Worm (Caenorhabditis elegans) whole organism, L2 larva: Measurements from ENCODE around the gene zer-1.
A peak's percentile ranks its signal among the peaks of the same experiment; 100 is the strongest.

Source experiments
- C34F6.9 ChIP-seq: fragments of 150-350 bp; optimal IDR thresholded peaks from 2 replicates; lab custom pipeline; 2014; ENCODE audit warnings: missing biosample characterization, missing genetic modification characterization
- F13H6.1 ChIP-seq: sonication (generic microtip); optimal IDR thresholded peaks from 2 replicates; lab custom pipeline; 2016; ENCODE audit warnings: missing genetic modification characterization, missing compliant biosample characterization
- R02D3.7 ChIP-seq: fragments of 150-350 bp; optimal IDR thresholded peaks from 2 replicates; lab custom pipeline; 2014; ENCODE audit warnings: missing biosample characterization, missing genetic modification characterization
- Y55F3AM.14 ChIP-seq: fragments of 200-800 bp; sonication (Bioruptor generic); optimal IDR thresholded peaks from 2 replicates; lab custom pipeline; 2018; ENCODE audit warnings: mild to moderate bottlenecking, missing genetic modification characterization, missing compliant biosample characterization
- alr-1 ChIP-seq: fragments of 150-350 bp; optimal IDR thresholded peaks from 2 replicates; lab custom pipeline; 2014; ENCODE audit warnings: missing biosample characterization, missing genetic modification characterization
- aly-2 ChIP-seq: fragments of 150-350 bp; optimal IDR thresholded peaks from 2 replicates; lab custom pipeline; 2014; ENCODE audit warnings: missing biosample characterization, missing genetic modification characterization
- ama-1 ChIP-seq: fragments of 150-350 bp; optimal IDR thresholded peaks from 2 replicates; lab custom pipeline; 2018; ENCODE audit warnings: inconsistent platforms
- blmp-1 ChIP-seq: sonication (generic microtip); optimal IDR thresholded peaks from 2 replicates; lab custom pipeline; 2017; ENCODE audit warnings: missing genetic modification characterization, mild to moderate bottlenecking, missing compliant biosample characterization, antibody characterized with exemption, moderate library complexity; ENCODE audit not compliant: insufficient read depth
- ceh-16 ChIP-seq: fragments of 150-350 bp; optimal IDR thresholded peaks from 2 replicates; lab custom pipeline; 2014; ENCODE audit warnings: missing biosample characterization, missing genetic modification characterization
- crh-2 ChIP-seq: sonication (generic microtip); optimal IDR thresholded peaks from 2 replicates; lab custom pipeline; 2017; ENCODE audit warnings: missing biosample characterization, missing genetic modification characterization
- dmd-4 ChIP-seq: sonication (generic microtip); optimal IDR thresholded peaks from 2 replicates; lab custom pipeline; 2017; ENCODE audit warnings: missing biosample characterization, missing genetic modification characterization
- egl-27 ChIP-seq: sonication (generic microtip); optimal IDR thresholded peaks from 3 replicates; lab custom pipeline; 2017; ENCODE audit warnings: missing biosample characterization, missing genetic modification reagents, missing genetic modification characterization
- elt-1 ChIP-seq: fragments of 150-350 bp; optimal IDR thresholded peaks from 2 replicates; lab custom pipeline; 2014; ENCODE audit warnings: missing biosample characterization, missing genetic modification characterization
- elt-3 ChIP-seq: sonication (generic microtip); optimal IDR thresholded peaks from 2 replicates; lab custom pipeline; 2017; ENCODE audit warnings: missing biosample characterization, missing genetic modification characterization
- fos-1 ChIP-seq: fragments of 150-350 bp; optimal IDR thresholded peaks from 2 replicates; lab custom pipeline; 2014; ENCODE audit warnings: missing biosample characterization, missing genetic modification characterization
- gmeb-1 ChIP-seq: fragments of 150-350 bp; optimal IDR thresholded peaks from 2 replicates; lab custom pipeline; 2014; ENCODE audit warnings: missing biosample characterization, missing genetic modification characterization
- lin-11 ChIP-seq: fragments of 150-350 bp; sonication (generic microtip); optimal IDR thresholded peaks from 2 replicates; lab custom pipeline; 2014; ENCODE audit warnings: missing biosample characterization, missing genetic modification characterization, inconsistent platforms, mixed read lengths
- lin-13 ChIP-seq: fragments of 150-350 bp; optimal IDR thresholded peaks from 2 replicates; lab custom pipeline; 2014; ENCODE audit warnings: missing biosample characterization, missing genetic modification reagents, missing genetic modification characterization
- lsy-2 ChIP-seq, 2 experiments: fragments of 150-350 bp in 1 of 2; sonication (generic microtip) in 1 of 2; optimal IDR thresholded peaks; 2 replicates each; lab custom pipeline; 2014 to 2017; ENCODE audit warnings: missing biosample characterization in 2 of 2, missing genetic modification characterization in 2 of 2
- mab-5 ChIP-seq: fragments of 150-350 bp; optimal IDR thresholded peaks from 2 replicates; lab custom pipeline; 2014; ENCODE audit warnings: missing biosample characterization, missing genetic modification characterization
- mbf-1 ChIP-seq: sonication (generic microtip); optimal IDR thresholded peaks from 2 replicates; lab custom pipeline; 2017; ENCODE audit warnings: missing biosample characterization, missing genetic modification characterization
- mdl-1 ChIP-seq, 2 experiments: fragments of 150-350 bp in 1 of 2; sonication (generic microtip) in 1 of 2; optimal IDR thresholded peaks; 2 replicates each; lab custom pipeline; 2017; ENCODE audit warnings: missing biosample characterization in 2 of 2, missing genetic modification characterization in 2 of 2
- nhr-10 ChIP-seq: sonication (generic microtip); optimal IDR thresholded peaks from 2 replicates; lab custom pipeline; 2017; ENCODE audit warnings: missing biosample characterization, missing genetic modification characterization
- nhr-11 ChIP-seq: fragments of 150-350 bp; optimal IDR thresholded peaks from 2 replicates; lab custom pipeline; 2014; ENCODE audit warnings: missing biosample characterization, missing genetic modification characterization
- nhr-12 ChIP-seq: fragments of 150-350 bp; optimal IDR thresholded peaks from 2 replicates; lab custom pipeline; 2014; ENCODE audit warnings: missing biosample characterization, missing genetic modification characterization
- nhr-129 ChIP-seq: fragments of 150-350 bp; optimal IDR thresholded peaks from 2 replicates; lab custom pipeline; 2014; ENCODE audit warnings: missing biosample characterization, missing genetic modification characterization
- nhr-21 ChIP-seq: fragments of 150-350 bp; optimal IDR thresholded peaks from 2 replicates; lab custom pipeline; 2014; ENCODE audit warnings: missing biosample characterization, missing genetic modification characterization
- nhr-23 ChIP-seq: fragments of 150-350 bp; optimal IDR thresholded peaks from 2 replicates; lab custom pipeline; 2014; ENCODE audit warnings: missing biosample characterization, missing genetic modification reagents, missing genetic modification characterization
- nhr-237 ChIP-seq: fragments of 150-350 bp; optimal IDR thresholded peaks from 2 replicates; lab custom pipeline; 2014; ENCODE audit warnings: missing biosample characterization, missing genetic modification characterization
- nhr-25 ChIP-seq: fragments of 150-350 bp; sonication (generic microtip); optimal IDR thresholded peaks from 3 replicates; lab custom pipeline; 2014; ENCODE audit warnings: missing biosample characterization, missing genetic modification characterization
- nhr-6 ChIP-seq: fragments of 150-350 bp; optimal IDR thresholded peaks from 2 replicates; lab custom pipeline; 2014; ENCODE audit warnings: missing biosample characterization, missing genetic modification characterization
- nhr-77 ChIP-seq: fragments of 150-350 bp; optimal IDR thresholded peaks from 2 replicates; lab custom pipeline; 2014; ENCODE audit warnings: missing biosample characterization, missing genetic modification characterization
- sem-4 ChIP-seq: fragments of 150-350 bp; optimal IDR thresholded peaks from 2 replicates; lab custom pipeline; 2014; ENCODE audit warnings: missing biosample characterization, missing genetic modification reagents, missing genetic modification characterization
- skn-1 ChIP-seq: sonication (generic microtip); optimal IDR thresholded peaks from 2 replicates; lab custom pipeline; 2017; ENCODE audit warnings: missing biosample characterization, missing genetic modification characterization
- sma-3 ChIP-seq: sonication (generic microtip); optimal IDR thresholded peaks from 2 replicates; lab custom pipeline; 2016; ENCODE audit warnings: missing genetic modification reagents, missing genetic modification characterization, missing compliant biosample characterization
- sma-9 ChIP-seq, 2 experiments: fragments of 150-350 bp in 1 of 2; sonication (generic microtip) in 1 of 2; optimal IDR thresholded peaks; 2 replicates each; lab custom pipeline; 2014 to 2016; ENCODE audit warnings: missing genetic modification characterization in 2 of 2, mild to moderate bottlenecking in 1 of 2, missing biosample characterization in 1 of 2, missing compliant biosample characterization in 1 of 2, missing genetic modification reagents in 1 of 2, moderate library complexity in 1 of 2
- snpc-4 ChIP-seq: fragments of 150-350 bp; optimal IDR thresholded peaks from 2 replicates; lab custom pipeline; 2014; ENCODE audit warnings: missing biosample characterization, missing genetic modification characterization
- unc-39 ChIP-seq: fragments of 150-350 bp; optimal IDR thresholded peaks from 2 replicates; lab custom pipeline; 2014; ENCODE audit warnings: missing biosample characterization, missing genetic modification characterization
- unc-55 ChIP-seq: fragments of 150-350 bp; sonication (generic microtip); optimal IDR thresholded peaks from 3 replicates; lab custom pipeline; 2014; ENCODE audit warnings: missing biosample characterization, missing genetic modification reagents, missing genetic modification characterization
- zag-1 ChIP-seq: fragments of 150-350 bp; optimal IDR thresholded peaks from 2 replicates; lab custom pipeline; 2014; ENCODE audit warnings: missing biosample characterization, missing genetic modification characterization
- ztf-1 ChIP-seq: fragments of 200-800 bp; sonication (Bioruptor generic); conservative IDR thresholded peaks from 2 replicates; pipeline ENCODE4 v1.3.6; 2022; ENCODE audit warnings: missing genetic modification characterization, missing compliant biosample characterization
- ztf-4 ChIP-seq: fragments of 150-350 bp; optimal IDR thresholded peaks from 2 replicates; lab custom pipeline; 2014; ENCODE audit warnings: missing biosample characterization, missing genetic modification characterization

zer-1 gene

ce11 chrIII:845485-845884, 41.1 kb downstream of the zer-1 start, which contains the start of gene K02F3.2:
TSS of gene K02F3.2 (plus strand) at chrIII:845841.
- TF ChIP-seq skn-1 (tag; lab: Kevin White, UChicago) (no peak), ceh-16 (tag; lab: Kevin White, UChicago) (no peak), nhr-21 (tag; lab: Kevin White, UChicago) (peak; percentile 92), gmeb-1 (tag; lab: Kevin White, UChicago) (peak; percentile 93), nhr-12 (no peak), ztf-1 (no peak), lsy-2 (tag; optimal IDR thresholded peaks at IDR 0.05; lab: Kevin White, UChicago) (peak; percentile 13 to 66), mab-5 (tag; lab: Kevin White, UChicago) (no peak), Y55F3AM.14 (no peak), nhr-25 (tag; lab: Kevin White, UChicago) (peak; percentile 69), crh-2 (peak; percentile 73), C34F6.9 (peak; percentile 50), elt-3 (tag; lab: Kevin White, UChicago) (no peak), nhr-11 (no peak), sem-4 (tag; lab: Kevin White, UChicago) (no peak), lin-13 (GFP tag; lab: Kevin White, UChicago) (no peak), snpc-4 (no peak), ztf-4 (no peak), sma-3 (GFP tag; lab: Kevin White, UChicago) (peak; percentile 36), nhr-6 (tag; lab: Kevin White, UChicago) (no peak), F13H6.1 (peak; percentile 2), zag-1 (no peak), dmd-4 (no peak), R02D3.7 (tag; lab: Kevin White, UChicago) (no peak), lin-11 (tag; lab: Kevin White, UChicago) (no peak), nhr-10 (tag; lab: Kevin White, UChicago) (no peak), fos-1 (tag; lab: Kevin White, UChicago) (peak; percentile 47), elt-1 (tag; lab: Kevin White, UChicago) (no peak), unc-55 (GFP tag; lab: Kevin White, UChicago) (peak; percentile 87), mdl-1 (tag; optimal IDR thresholded peaks at IDR 0.05; lab: Kevin White, UChicago) (peak in 1 of 2 experiments; percentile 51), alr-1 (tag; lab: Kevin White, UChicago) (no peak), sma-9 (GFP tag; optimal IDR thresholded peaks at IDR 0.05; lab: Kevin White, UChicago) (peak; percentile 83), sma-9 (tag; optimal IDR thresholded peaks at IDR 0.05; lab: Kevin White, UChicago) (no peak), aly-2 (tag; lab: Kevin White, UChicago) (no peak), ama-1 (lab: Kevin White, UChicago) (no peak), mbf-1 (tag; lab: Kevin White, UChicago) (no peak), egl-27 (tag; lab: Kevin White, UChicago) (no peak), nhr-77 (tag; lab: Kevin White, UChicago) (no peak), nhr-129 (tag; lab: Kevin White, UChicago) (peak; percentile 66), blmp-1 (tag; lab: Kevin White, UChicago) (peak; percentile 42), nhr-237 (tag; lab: Kevin White, UChicago) (no peak), unc-39 (tag; lab: Kevin White, UChicago) (no peak), nhr-23 (tag; lab: Kevin White, UChicago) (no peak)

ce11 chrIII:844577-844976, 42.0 kb downstream of the zer-1 start:
- no peak for TF ChIP-seq elt-1 (tag; lab: Kevin White, UChicago)
- TF ChIP-seq unc-55 (GFP tag; lab: Kevin White, UChicago), result peak; percentile 5
- no peak for TF ChIP-seq ztf-4
- no peak for TF ChIP-seq aly-2 (tag; lab: Kevin White, UChicago)
- TF ChIP-seq nhr-21 (tag; lab: Kevin White, UChicago), result no peak
- no peak for TF ChIP-seq mbf-1 (tag; lab: Kevin White, UChicago)
- TF ChIP-seq sma-3 (GFP tag; lab: Kevin White, UChicago), result no peak
- no peak for TF ChIP-seq lin-11 (tag; lab: Kevin White, UChicago)
- TF ChIP-seq nhr-129 (tag; lab: Kevin White, UChicago), result peak; percentile 48
- TF ChIP-seq mab-5 (tag; lab: Kevin White, UChicago), result no peak
- no peak for TF ChIP-seq nhr-6 (tag; lab: Kevin White, UChicago)
- peak; percentile 2 for TF ChIP-seq C34F6.9
- TF ChIP-seq nhr-12, result no peak
- TF ChIP-seq egl-27 (tag; lab: Kevin White, UChicago), result no peak
